Worm (Caenorhabditis elegans) whole organism, L4 larva: ENCODE measurements around the gene cest-2.3.

Experiments used
- ama-1 ChIP-seq: fragments of 150-350 bp; optimal IDR thresholded peaks from 2 replicates; lab custom pipeline; 2014; ENCODE audit warnings: inconsistent platforms, mixed read lengths
- dmd-6 ChIP-seq: fragments of 200-800 bp; sonication (Bioruptor generic); IDR thresholded peaks from 2 replicates; pipeline ENCODE4 v1.3.6; 2022; ENCODE audit warnings: missing genetic modification reagents, missing genetic modification characterization, missing compliant biosample characterization
- lin-1 ChIP-seq: fragments of 200-800 bp; sonication (Bioruptor generic); IDR thresholded peaks from 2 replicates; pipeline ENCODE4 v1.3.6; 2022; ENCODE audit warnings: missing genetic modification reagents, missing genetic modification characterization, missing compliant biosample characterization
- lin-39 ChIP-seq: fragments of 150-350 bp; optimal IDR thresholded peaks from 2 replicates; lab custom pipeline; 2014; ENCODE audit warnings: missing biosample characterization, missing genetic modification reagents, missing genetic modification characterization
- mdl-1 ChIP-seq, 2 experiments: fragments of 150-350 bp in 1 of 2; sonication (generic microtip) in 1 of 2; optimal IDR thresholded peaks; 2 replicates each; lab custom pipeline; 2014 to 2017; ENCODE audit warnings: missing biosample characterization in 2 of 2, missing genetic modification characterization in 2 of 2
- nhr-237 ChIP-seq: sonication (generic microtip); optimal IDR thresholded peaks from 2 replicates; lab custom pipeline; 2017; ENCODE audit warnings: missing biosample characterization, missing genetic modification characterization
- nhr-76 ChIP-seq: fragments of 150-350 bp; optimal IDR thresholded peaks from 2 replicates; lab custom pipeline; 2014; ENCODE audit warnings: missing biosample characterization, missing genetic modification characterization
- snpc-4 ChIP-seq: fragments of 150-350 bp; optimal IDR thresholded peaks from 2 replicates; lab custom pipeline; 2014; ENCODE audit warnings: missing biosample characterization, missing genetic modification characterization
- unc-62 ChIP-seq, 3 experiments: fragments of 150-350 bp in 1 of 3; sonication (generic microtip); optimal IDR thresholded peaks in 2 of 3; peaks in 1 of 3; 1 replicate in 1 of 3; 2 replicates in 2 of 3; lab custom pipeline; 2014 to 2017; ENCODE audit warnings: missing biosample characterization in 3 of 3, missing genetic modification characterization in 3 of 3, missing genetic modification reagents in 3 of 3, missing genotype in 1 of 3

- TF ChIP-seq lin-1 (GFP tag; lab: Robert Waterston, UW) = no peak
- TF ChIP-seq ama-1 = no peak
- TF ChIP-seq mdl-1 (tag; optimal IDR thresholded peaks at IDR 0.05; lab: Kevin White, UChicago) = no peak
- TF ChIP-seq snpc-4 = no peak
- no peak for TF ChIP-seq dmd-6 (GFP tag; lab: Robert Waterston, UW)
- no peak for TF ChIP-seq nhr-237 (tag; lab: Kevin White, UChicago)
- TF ChIP-seq nhr-76 = no peak
- no peak for TF ChIP-seq lin-39
- peak in 1 of 2 experiments; percentile 11 for TF ChIP-seq unc-62 (GFP tag; optimal IDR thresholded peaks at IDR 0.05 in 1 of 2; lab: Kevin White, UChicago)
- TF ChIP-seq unc-62 (tag; optimal IDR thresholded peaks at IDR 0.05; lab: Kevin White, UChicago) = no peak
These were observed 56.3 kb downstream of the cest-2.3 start for ce11 chrV:14126341-14126924.
